Fruit fly (Drosophila melanogaster) whole organism, embryonic: ENCODE data around the gene fzy.

Experiments used
- CG10209 ChIP-seq: fragments of 200-800 bp; sonication (Bioruptor generic); optimal IDR thresholded peaks from 3 replicates; lab custom pipeline; 2017; ENCODE audit warnings: missing biosample characterization, mild to moderate bottlenecking, missing genetic modification characterization, missing genetic modification reagents
- CG12219 ChIP-seq: fragments of 200-800 bp; sonication (Bioruptor generic); optimal IDR thresholded peaks from 3 replicates; lab custom pipeline; 2018; ENCODE audit warnings: missing biosample characterization, mild to moderate bottlenecking, missing genetic modification characterization
- CG12299 ChIP-seq: fragments of 200-800 bp; sonication (Bioruptor generic); optimal IDR thresholded peaks from 2 replicates; lab custom pipeline; 2018; ENCODE audit warnings: missing biosample characterization, mild to moderate bottlenecking, missing genetic modification characterization
- CG16813 ChIP-seq: fragments of 200-800 bp; sonication (Bioruptor generic); IDR thresholded peaks from 3 replicates; pipeline ENCODE4 v1.3.6; 2022; ENCODE audit warnings: missing biosample characterization, missing genetic modification characterization; ENCODE audit not compliant: partially characterized antibody
- CG18011 ChIP-seq: fragments of 200-800 bp; sonication (Bioruptor generic); optimal IDR thresholded peaks from 2 replicates; lab custom pipeline; 2017; ENCODE audit warnings: missing biosample characterization, missing genetic modification characterization, mild to moderate bottlenecking, moderate library complexity, missing genotype
- CG18262 ChIP-seq: fragments of 200-800 bp; optimal IDR thresholded peaks from 3 replicates; lab custom pipeline; 2019; ENCODE audit warnings: missing biosample characterization, mild to moderate bottlenecking, missing genetic modification characterization, moderate library complexity
- CG31224 ChIP-seq: fragments of 200-800 bp; sonication (Bioruptor generic); IDR thresholded peaks from 2 replicates; pipeline ENCODE4 v1.3.6; 2022; ENCODE audit warnings: missing biosample characterization, missing genetic modification characterization
- CG43689 ChIP-seq: fragments of 200-800 bp; sonication (Bioruptor generic); IDR thresholded peaks from 2 replicates; pipeline ENCODE4 v1.3.6; 2022; ENCODE audit warnings: missing biosample characterization, missing genetic modification characterization
- CG4424 ChIP-seq: fragments of 200-800 bp; sonication (Bioruptor generic); optimal IDR thresholded peaks from 3 replicates; lab custom pipeline; 2016; ENCODE audit warnings: missing biosample characterization, missing genetic modification characterization
- CG6272 ChIP-seq: fragments of 200-800 bp; sonication (Bioruptor generic); IDR thresholded peaks from 2 replicates; pipeline ENCODE4 v1.3.6; 2022; ENCODE audit warnings: missing biosample characterization, missing genetic modification characterization
- CG6813 ChIP-seq: fragments of 200-800 bp; sonication (Bioruptor generic); optimal IDR thresholded peaks from 2 replicates; lab custom pipeline; 2017; ENCODE audit warnings: missing biosample characterization, missing genetic modification characterization, mild to moderate bottlenecking, moderate library complexity, missing genetic modification reagents
- CG7963 ChIP-seq: fragments of 200-800 bp; sonication (Bioruptor generic); IDR thresholded peaks from 3 replicates; pipeline ENCODE4 v1.3.6; 2022; ENCODE audit warnings: missing biosample characterization, missing genetic modification characterization; ENCODE audit not compliant: partially characterized antibody
- CG8281 ChIP-seq: fragments of 200-800 bp; sonication (Bioruptor generic); optimal IDR thresholded peaks from 2 replicates; lab custom pipeline; 2018; ENCODE audit warnings: missing biosample characterization, mild to moderate bottlenecking, missing genetic modification characterization, moderate library complexity
- CG9215 ChIP-seq: fragments of 200-800 bp; sonication (Bioruptor generic); IDR thresholded peaks from 2 replicates; pipeline ENCODE4 v1.3.6; 2022; ENCODE audit warnings: missing biosample characterization, missing genetic modification characterization
- D ChIP-seq, 2 experiments: fragments of 200-800 bp in 1 of 2; fragments of >200 bp in 1 of 2; sonication (Bioruptor generic) in 1 of 2; optimal IDR thresholded peaks; 2 replicates in 1 of 2; 3 replicates in 1 of 2; lab custom pipeline; 2017; ENCODE audit warnings: mild to moderate bottlenecking in 1 of 2, missing biosample characterization in 1 of 2, missing genetic modification characterization in 1 of 2, missing genetic modification reagents in 1 of 2
- Doc2 ChIP-seq: fragments of 200-800 bp; sonication (Bioruptor generic); IDR thresholded peaks from 2 replicates; pipeline ENCODE4 v1.3.6; 2022; ENCODE audit warnings: missing biosample characterization, missing genetic modification characterization
- E2f1 ChIP-seq: fragments of 200-800 bp; sonication (Bioruptor generic); IDR thresholded peaks from 2 replicates; pipeline ENCODE4 v1.3.6; 2022; ENCODE audit warnings: missing biosample characterization, missing genetic modification characterization
- ERR ChIP-seq: fragments of 200-800 bp; sonication (Bioruptor generic); optimal IDR thresholded peaks from 2 replicates; lab custom pipeline; 2016; ENCODE audit warnings: missing biosample characterization, missing genetic modification characterization
- Fer3 ChIP-seq: fragments of 200-800 bp; sonication (Bioruptor generic); optimal IDR thresholded peaks from 2 replicates; lab custom pipeline; 2018; ENCODE audit warnings: missing biosample characterization, mild to moderate bottlenecking, missing genetic modification characterization, moderate library complexity
- MBD-R2 ChIP-seq: fragments of 200-800 bp; sonication (Bioruptor generic); IDR thresholded peaks from 2 replicates; pipeline ENCODE4 v1.3.6; 2022; ENCODE audit warnings: missing biosample characterization, missing genetic modification characterization
- Meics ChIP-seq: fragments of 200-800 bp; sonication (Bioruptor generic); optimal IDR thresholded peaks from 2 replicates; lab custom pipeline; 2017; ENCODE audit warnings: missing biosample characterization, mild to moderate bottlenecking, missing genetic modification characterization
- Mes4 ChIP-seq: fragments of 200-800 bp; sonication (Bioruptor generic); optimal IDR thresholded peaks from 2 replicates; lab custom pipeline; 2016; ENCODE audit warnings: missing biosample characterization, missing genetic modification characterization
- Nf-YB ChIP-seq: fragments of 200-800 bp; sonication (Bioruptor generic); optimal IDR thresholded peaks from 3 replicates; lab custom pipeline; 2019; ENCODE audit warnings: missing biosample characterization, mild to moderate bottlenecking, missing genetic modification characterization, moderate library complexity
- Rx ChIP-seq: fragments of 200-800 bp; sonication (Bioruptor generic); IDR thresholded peaks from 2 replicates; pipeline ENCODE4 v1.3.6; 2022; ENCODE audit warnings: missing biosample characterization, missing genetic modification characterization
- Sin3A ChIP-seq: fragments of >200 bp; optimal IDR thresholded peaks from 2 replicates; lab custom pipeline; 2018
- Sry-δ ChIP-seq: fragments of 200-800 bp; sonication (Bioruptor generic); optimal IDR thresholded peaks from 2 replicates; lab custom pipeline; 2016; ENCODE audit warnings: missing biosample characterization, missing genetic modification characterization
- Xbp1 ChIP-seq: fragments of 200-800 bp; sonication (Bioruptor generic); optimal IDR thresholded peaks from 3 replicates; lab custom pipeline; 2016; ENCODE audit warnings: missing biosample characterization, mild to moderate bottlenecking, missing genetic modification characterization
- ase ChIP-seq: fragments of 200-800 bp; sonication (Bioruptor generic); IDR thresholded peaks from 3 replicates; pipeline ENCODE4 v1.3.6; 2022; ENCODE audit warnings: missing biosample characterization, missing genetic modification characterization
- az2 ChIP-seq: fragments of 200-800 bp; sonication (Bioruptor generic); optimal IDR thresholded peaks from 3 replicates; lab custom pipeline; 2016; ENCODE audit warnings: missing biosample characterization, missing genetic modification characterization
- cad ChIP-seq: fragments of >200 bp; optimal IDR thresholded peaks from 2 replicates; lab custom pipeline; 2017; ENCODE audit warnings: missing biosample characterization, missing genetic modification characterization
- cas ChIP-seq: fragments of 200-800 bp; sonication (Bioruptor generic); IDR thresholded peaks from 2 replicates; pipeline ENCODE4 v1.3.6; 2022; ENCODE audit warnings: missing biosample characterization, missing genetic modification characterization
- disco-r ChIP-seq: fragments of 200-800 bp; sonication (Bioruptor generic); optimal IDR thresholded peaks from 2 replicates; lab custom pipeline; 2016; ENCODE audit warnings: missing biosample characterization, missing genetic modification characterization
- eve ChIP-seq, 2 experiments: fragments of >200 bp; optimal IDR thresholded peaks; 2 replicates each; lab custom pipeline; 2017; ENCODE audit warnings: missing biosample characterization in 2 of 2, missing genetic modification characterization in 2 of 2
- fd102C ChIP-seq: fragments of 200-800 bp; sonication (Bioruptor generic); optimal IDR thresholded peaks from 2 replicates; lab custom pipeline; 2018; ENCODE audit warnings: missing biosample characterization, mild to moderate bottlenecking, missing genetic modification characterization, moderate library complexity
- fd96Cb ChIP-seq: fragments of 200-800 bp; sonication (Bioruptor generic); optimal IDR thresholded peaks from 2 replicates; lab custom pipeline; 2018; ENCODE audit warnings: missing biosample characterization, mild to moderate bottlenecking, missing genetic modification characterization, moderate library complexity
- ind ChIP-seq: fragments of 200-800 bp; sonication (Bioruptor generic); optimal IDR thresholded peaks from 3 replicates; lab custom pipeline; 2016; ENCODE audit warnings: missing biosample characterization, missing genetic modification characterization
- jigr1 ChIP-seq: fragments of 200-800 bp; sonication (Bioruptor generic); IDR thresholded peaks from 3 replicates; pipeline ENCODE4 v1.3.6; 2022; ENCODE audit warnings: missing biosample characterization, missing genetic modification characterization
- lbe ChIP-seq: fragments of 200-800 bp; sonication (Bioruptor generic); optimal IDR thresholded peaks from 2 replicates; lab custom pipeline; 2016; ENCODE audit warnings: missing biosample characterization, mild to moderate bottlenecking, missing genetic modification characterization
- mam ChIP-seq: fragments of 200-800 bp; sonication (Bioruptor generic); optimal IDR thresholded peaks from 3 replicates; lab custom pipeline; 2016; ENCODE audit warnings: missing biosample characterization, missing genetic modification characterization
- otp ChIP-seq: fragments of 200-800 bp; sonication (Bioruptor generic); IDR thresholded peaks from 3 replicates; pipeline ENCODE4, ENCODE4 v1.3.6; 2022; ENCODE audit warnings: missing biosample characterization, missing genetic modification characterization
- pita ChIP-seq: fragments of 200-800 bp; sonication (Bioruptor generic); optimal IDR thresholded peaks from 2 replicates; lab custom pipeline; 2017; ENCODE audit warnings: missing biosample characterization, mild to moderate bottlenecking, missing genetic modification characterization
- pum ChIP-seq: fragments of 200-800 bp; sonication (Bioruptor generic); optimal IDR thresholded peaks from 2 replicates; lab custom pipeline; 2016; ENCODE audit warnings: missing biosample characterization, missing genetic modification characterization
- rib ChIP-seq: fragments of 200-800 bp; sonication (Bioruptor generic); IDR thresholded peaks from 2 replicates; pipeline ENCODE4 v1.3.6; 2022; ENCODE audit warnings: missing biosample characterization, missing genetic modification characterization
- row ChIP-seq: fragments of 200-800 bp; sonication (Bioruptor generic); IDR thresholded peaks from 3 replicates; pipeline ENCODE4 v1.3.6; 2022; ENCODE audit warnings: missing biosample characterization, missing genetic modification characterization
- sc ChIP-seq, 3 experiments: fragments of >200 bp in 2 of 3; fragments of 200-800 bp in 1 of 3; sonication (Bioruptor generic) in 1 of 3; optimal IDR thresholded peaks; 2 replicates in 2 of 3; 3 replicates in 1 of 3; lab custom pipeline; 2017; ENCODE audit warnings: mild to moderate bottlenecking in 1 of 3, missing biosample characterization in 1 of 3, missing genetic modification characterization in 1 of 3, missing genetic modification reagents in 1 of 3
- sim ChIP-seq: fragments of 200-800 bp; sonication (Bioruptor generic); IDR thresholded peaks from 2 replicates; pipeline ENCODE4 v1.3.6; 2022; ENCODE audit warnings: missing biosample characterization, missing genetic modification characterization
- so ChIP-seq: fragments of 200-800 bp; sonication (Bioruptor generic); IDR thresholded peaks from 3 replicates; pipeline ENCODE4 v1.3.6; 2022; ENCODE audit warnings: missing biosample characterization, missing genetic modification characterization
- sqz ChIP-seq: fragments of 200-800 bp; sonication (Bioruptor generic); optimal IDR thresholded peaks from 3 replicates; lab custom pipeline; 2018; ENCODE audit warnings: missing biosample characterization, mild to moderate bottlenecking, missing genetic modification characterization
- ttk ChIP-seq: fragments of 200-800 bp; sonication (Bioruptor generic); IDR thresholded peaks from 2 replicates; pipeline ENCODE4 v2.1.2; 2022; ENCODE audit warnings: missing biosample characterization, missing genetic modification characterization
- zf30C ChIP-seq: fragments of 200-800 bp; sonication (Bioruptor generic); optimal IDR thresholded peaks from 3 replicates; lab custom pipeline; 2018; ENCODE audit warnings: missing biosample characterization, mild to moderate bottlenecking, missing genetic modification characterization

Gene fzy

DNA sequence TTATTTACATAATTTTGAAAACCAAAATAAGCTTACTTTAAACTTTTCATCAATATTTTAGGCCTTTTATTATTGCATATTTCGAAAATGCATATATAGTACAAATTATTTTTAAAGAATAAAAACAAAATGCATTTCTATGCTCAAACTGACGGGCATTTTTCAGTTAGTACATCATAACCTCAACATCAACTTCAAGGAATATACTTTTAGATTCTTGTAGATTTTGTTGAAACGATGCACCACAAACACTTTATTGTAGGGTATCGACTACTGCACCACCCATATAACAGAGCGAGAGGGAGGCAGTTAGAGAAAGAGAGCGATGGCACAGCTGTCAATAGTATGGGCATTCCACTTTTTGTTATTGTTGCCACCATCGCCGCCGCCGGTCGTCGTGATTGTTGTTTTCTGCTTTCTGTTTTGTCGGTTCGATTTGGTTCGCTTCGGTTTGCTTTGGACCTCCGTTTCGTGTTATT, 30.9 kb upstream of the fzy start (continued):
- TF ChIP-seq fd102C (GFP tag; lab: Kevin White, UChicago) (no peak), jigr1 (peak; percentile 75), D (optimal IDR thresholded peaks at IDR 0.05; lab: Kevin White, UChicago) (no peak), D (GFP tag; optimal IDR thresholded peaks at IDR 0.05; lab: Kevin White, UChicago) (peak; percentile 90), CG8281 (peak; percentile 78), cad (GFP tag; lab: Kevin White, UChicago) (peak; percentile 74), Xbp1 (peak; percentile 96), otp (GFP tag; lab: Robert Waterston, UW) (0 out of 3 replicates have a peak, but pooled peaks have one; percentile 49), mam (peak; percentile 80), lbe (peak; percentile 27), CG16813 (GFP tag; lab: Robert Waterston, UW) (no peak), Rx (GFP tag; lab: Robert Waterston, UW) (peak; percentile 56), zf30C (GFP tag; lab: Kevin White, UChicago) (no peak), Sin3A (lab: Kevin White, UChicago) (no peak), Mes4 (peak; percentile 81), ERR (GFP tag; lab: Kevin White, UChicago) (peak; percentile 57), CG7963 (GFP tag; lab: Robert Waterston, UW) (no peak), CG4424 (GFP tag; lab: Kevin White, UChicago) (peak; percentile 95), CG43689 (GFP tag; lab: Robert Waterston, UW) (0 out of 2 replicates have a peak, but pooled peaks have one; percentile 10), sim (GFP tag; lab: Robert Waterston, UW) (peak; percentile 57; the same call in 1 of the 2 replicates), CG31224 (GFP tag; lab: Robert Waterston, UW) (peak; percentile 38; the same call in 1 of the 2 replicates), CG18262 (tag; lab: Kevin White, UChicago) (peak; percentile 97), CG9215 (GFP tag; lab: Robert Waterston, UW) (peak; percentile 39; the same call in 1 of the 2 replicates), Sry-δ (GFP tag; lab: Kevin White, UChicago) (peak; percentile 29), CG10209 (GFP tag; lab: Kevin White, UChicago) (peak; percentile 93), row (peak; percentile 85), fd96Cb (tag; lab: Kevin White, UChicago) (peak; percentile 96), eve (GFP tag; optimal IDR thresholded peaks at IDR 0.05; lab: Kevin White, UChicago) (peak in 1 of 2 experiments; percentile 97), MBD-R2 (no peak), CG18011 (peak; percentile 71), ase (peak; percentile 71; the same call in 2 of the 3 replicates), disco-r (GFP tag; lab: Kevin White, UChicago) (peak; percentile 71), CG6813 (peak; percentile 78), so (GFP tag; lab: Robert Waterston, UW) (peak; percentile 86; the same call in 2 of the 3 replicates), Fer3 (tag; lab: Kevin White, UChicago) (peak; percentile 72), Doc2 (GFP tag; lab: Robert Waterston, UW) (peak; percentile 56; the same call in 1 of the 2 replicates), E2f1 (GFP tag; lab: Robert Waterston, UW) (peak; percentile 59), cas (no peak), ttk (GFP tag; lab: Robert Waterston, UW) (peak; percentile 76), Nf-YB (GFP tag; lab: Kevin White, UChicago) (peak; percentile 80), sqz (GFP tag; lab: Kevin White, UChicago) (peak; percentile 86), rib (peak; percentile 45; the same call in 1 of the 2 replicates), sc (optimal IDR thresholded peaks at IDR 0.05; lab: Kevin White, UChicago) (no peak), sc (GFP tag; optimal IDR thresholded peaks at IDR 0.05; lab: Kevin White, UChicago) (peak; percentile 91), CG12219 (GFP tag; lab: Kevin White, UChicago) (peak; percentile 91), CG6272 (peak; percentile 58; the same call in 1 of the 2 replicates), CG12299 (tag; lab: Kevin White, UChicago) (peak; percentile 75), pum (peak; percentile 91), ind (GFP tag; lab: Kevin White, UChicago) (peak; percentile 92), Meics (GFP tag; lab: Kevin White, UChicago) (peak; percentile 83), pita (GFP tag; lab: Kevin White, UChicago) (no peak), az2 (peak; percentile 95)
